Worm (Caenorhabditis elegans): ENCODE data around the gene F20D6.2.
A peak's percentile ranks its signal among the peaks of the same experiment; 100 is the strongest.

F20D6.2 gene

ce11 chrV:8168219-8168962, 17.4 kb upstream of the F20D6.2 start, which contains the start of gene F20D6.8:
Gene F20D6.8 (minus strand): TSS chrV:8168269.
- peak in 1 of 2 experiments; percentile 92 for TF ChIP-seq unc-62 (GFP tag; optimal IDR thresholded peaks at IDR 0.05 in 1 of 2)
- TF ChIP-seq unc-62 (tag; optimal IDR thresholded peaks at IDR 0.05): no peak
- no peak for TF ChIP-seq hlh-30 (tag; optimal IDR thresholded peaks at IDR 0.05; ENCODE audit: insufficient read depth)
- no peak for TF ChIP-seq arid-1 (GFP tag; conservative IDR thresholded peaks at IDR 0.05)
- TF ChIP-seq nhr-102 (tag; optimal IDR thresholded peaks at IDR 0.05): no peak

ce11 chrV:8169150-8169549, 16.7 kb upstream of the F20D6.2 start:
- TF ChIP-seq tag-97 (GFP tag; IDR thresholded peaks at IDR 0.05) (no peak), aha-1 (tag) (peak; percentile 99), nhr-76 (tag; optimal IDR thresholded peaks at IDR 0.05) (no peak)

DNA sequence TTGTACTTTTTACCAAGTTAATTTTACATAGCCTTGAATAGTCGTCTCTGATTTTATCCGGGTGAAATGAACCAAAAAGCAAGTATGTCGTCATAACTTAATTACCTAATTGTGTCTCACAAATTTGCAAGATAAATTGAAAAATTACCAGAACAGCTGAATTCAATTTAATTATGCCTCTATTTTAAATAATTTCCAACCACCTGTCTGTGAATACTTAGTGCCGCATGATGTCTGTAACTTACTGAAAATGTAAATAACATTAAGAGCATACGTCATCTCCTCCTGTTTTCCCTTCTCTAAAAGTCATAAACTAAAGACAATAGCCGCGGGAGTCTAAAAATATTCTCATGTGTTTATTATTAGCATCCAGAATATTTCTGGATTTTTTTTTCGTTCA, 15.5 kb upstream of the F20D6.2 start:
- TF ChIP-seq zfp-3 (GFP tag; conservative IDR thresholded peaks at IDR 0.05) (no peak), nhr-6 (tag; optimal IDR thresholded peaks at IDR 0.05) (no peak), pqm-1 (tag; optimal IDR thresholded peaks at IDR 0.05) (no peak), Y48G9A.11 (GFP tag; IDR thresholded peaks at IDR 0.05) (no peak), lin-13 (GFP tag; optimal IDR thresholded peaks at IDR 0.05) (no peak), lin-1 (GFP tag; IDR thresholded peaks at IDR 0.05) (no peak), ceh-20 (GFP tag; IDR thresholded peaks at IDR 0.05) (no peak), dmd-8 (GFP tag; IDR thresholded peaks at IDR 0.05) (no peak), unc-39 (tag; optimal IDR thresholded peaks at IDR 0.05) (no peak), aly-2 (tag; optimal IDR thresholded peaks at IDR 0.05) (no peak), nhr-25 (tag; optimal IDR thresholded peaks at IDR 0.05; ENCODE audit: borderline replicate concordance, insufficient read depth) (no peak), nhr-111 (GFP tag; optimal IDR thresholded peaks at IDR 0.05) (no peak), lin-29 (GFP tag; IDR thresholded peaks at IDR 0.05) (no peak)

- no peak for TF ChIP-seq unc-130 (GFP tag; optimal IDR thresholded peaks at IDR 0.05)
- no peak for TF ChIP-seq rbr-2 (tag; optimal IDR thresholded peaks at IDR 0.05)
- TF ChIP-seq T20F7.1 (GFP tag; optimal IDR thresholded peaks at IDR 0.05): no peak
- no peak for TF ChIP-seq ama-1 (optimal IDR thresholded peaks at IDR 0.05)
- no peak for TF ChIP-seq Y105C5A.15 (GFP tag; IDR thresholded peaks at IDR 0.05)
- no peak for TF ChIP-seq zip-2 (tag; optimal IDR thresholded peaks at IDR 0.05)
- TF ChIP-seq nhr-111 (GFP tag; optimal IDR thresholded peaks at IDR 0.05): no peak
- no peak for TF ChIP-seq lin-1 (GFP tag; IDR thresholded peaks at IDR 0.05)
- TF ChIP-seq egl-27 (tag; optimal IDR thresholded peaks at IDR 0.05): no peak
- no peak for TF ChIP-seq ceh-32 (tag; optimal IDR thresholded peaks at IDR 0.05; ENCODE audit: poor library complexity)
- TF ChIP-seq madf-9 (GFP tag; conservative IDR thresholded peaks at IDR 0.05): no peak
- no peak for TF ChIP-seq spr-3 (GFP tag; optimal IDR thresholded peaks at IDR 0.05)
Observed at ce11 chrV:8171688-8172087, 14.1 kb upstream of the F20D6.2 start.

DNA sequence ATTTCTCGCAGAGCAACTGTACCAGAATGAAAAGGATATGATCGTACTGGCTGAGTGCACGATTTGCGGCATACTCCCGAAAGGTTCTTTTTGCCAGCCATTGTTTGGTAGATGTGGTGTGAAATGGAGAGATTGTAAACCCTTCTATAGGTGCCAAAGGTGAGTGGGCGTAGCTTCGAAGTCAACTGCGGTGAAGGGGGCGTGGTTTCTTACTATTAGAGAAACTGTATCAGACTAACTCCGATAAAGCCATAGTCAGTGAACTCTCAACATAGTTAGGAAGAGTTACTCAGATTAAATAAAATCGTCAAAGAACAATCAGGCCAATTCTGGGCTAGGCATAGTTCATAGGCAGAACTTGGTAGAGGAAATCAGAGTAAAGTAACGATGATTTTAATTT, 8.5 kb upstream of the F20D6.2 start, which contains the start of gene F20D6.9:
TSS of gene F20D6.9 (minus strand) at position 101 of the 400 bp plus-strand sequence.
- peak; percentile 26 for TF ChIP-seq aha-1 (tag)
- TF ChIP-seq lin-13 (GFP tag; optimal IDR thresholded peaks at IDR 0.05): no peak

- TF ChIP-seq mdt-29 (GFP tag; IDR thresholded peaks at IDR 0.05) (no peak), R02D3.7 (tag; optimal IDR thresholded peaks at IDR 0.05) (no peak)
Observed at ce11 chrV:8178279-8178678, 7.6 kb upstream of the F20D6.2 start.
